Fruit fly (Drosophila melanogaster): ENCODE data around the gene Pka-C2.

DNA sequence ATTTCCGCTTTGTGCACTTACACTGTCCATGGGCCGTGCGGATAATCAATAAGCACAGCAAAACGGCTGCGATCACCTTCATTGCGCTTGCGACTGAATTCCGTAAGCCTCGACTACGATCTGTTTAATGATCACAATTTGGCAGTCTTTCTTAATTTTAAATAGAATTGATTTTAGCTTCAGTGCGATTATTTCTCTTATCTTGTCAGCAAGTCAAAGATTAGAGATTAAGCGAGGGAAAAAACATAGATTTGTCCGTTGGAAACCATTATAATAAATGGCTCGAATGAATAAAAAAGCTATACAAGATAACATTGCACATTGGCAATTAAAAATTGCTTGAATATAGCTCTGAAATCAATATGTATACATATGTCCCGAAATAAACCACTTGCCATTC lies 34.1 kb upstream of the Pka-C2 start, which contains the start of gene CG11313:
- TF ChIP-seq CG17806 (tag; optimal IDR thresholded peaks at IDR 0.05) (no peak), CG15710 (tag; optimal IDR thresholded peaks at IDR 0.05) (no peak), CG8159 (tag; optimal IDR thresholded peaks at IDR 0.05) (no peak), fd96Ca (GFP tag; IDR thresholded peaks at IDR 0.05) (no peak), Pif1A (GFP tag; optimal IDR thresholded peaks at IDR 0.05) (no peak), gl (tag; optimal IDR thresholded peaks at IDR 0.05) (no peak), CG12605 (GFP tag; IDR thresholded peaks at IDR 0.05) (no peak), Pif1B (GFP tag; optimal IDR thresholded peaks at IDR 0.05) (no peak), CG4496 (GFP tag; IDR thresholded peaks at IDR 0.05) (no peak), CG10348 (GFP tag; IDR thresholded peaks at IDR 0.05) (no peak), Snoo (tag; optimal IDR thresholded peaks at IDR 0.05) (no peak), CG14655 (GFP tag; optimal IDR thresholded peaks at IDR 0.05) (no peak), D1 (tag; optimal IDR thresholded peaks at IDR 0.05) (no peak)
